Worm (Caenorhabditis elegans) whole organism, young adult: ENCODE data around the gene F58G6.3.
A peak's percentile ranks its signal among the peaks of the same experiment; 100 is the strongest.

Source experiments
- B0261.1 ChIP-seq: sonication (generic microtip); optimal IDR thresholded peaks from 2 replicates; lab custom pipeline; 2016; ENCODE audit warnings: mild to moderate bottlenecking, missing genetic modification characterization, moderate library complexity, missing compliant biosample characterization
- B0336.3 ChIP-seq: fragments of 200-800 bp; sonication (Bioruptor generic); IDR thresholded peaks from 2 replicates; pipeline ENCODE4 v1.3.6; 2022; ENCODE audit warnings: missing genetic modification characterization, missing compliant biosample characterization
- F33H1.4 ChIP-seq: fragments of 200-800 bp; sonication (Bioruptor generic); IDR thresholded peaks from 2 replicates; pipeline ENCODE4 v1.3.6; 2022; ENCODE audit warnings: missing genetic modification reagents, missing genetic modification characterization, missing compliant biosample characterization
- F52B5.7 ChIP-seq: sonication (generic microtip); optimal IDR thresholded peaks from 2 replicates; lab custom pipeline; 2016; ENCODE audit warnings: mild to moderate bottlenecking, missing genetic modification characterization, missing compliant biosample characterization
- F57A8.1 ChIP-seq: fragments of 200-800 bp; sonication (Bioruptor generic); optimal IDR thresholded peaks from 2 replicates; lab custom pipeline; 2018; ENCODE audit warnings: mild to moderate bottlenecking, missing genetic modification characterization, moderate library complexity, missing compliant biosample characterization
- F57C9.4 ChIP-seq: sonication (generic microtip); optimal IDR thresholded peaks from 2 replicates; lab custom pipeline; 2017; ENCODE audit warnings: mild to moderate bottlenecking, missing genetic modification characterization, missing compliant biosample characterization
- ama-1 ChIP-seq, 3 experiments: fragments of 150-350 bp in 1 of 3; sonication (generic microtip) in 2 of 3; optimal IDR thresholded peaks; 2 replicates each; lab custom pipeline; 2014 to 2018; ENCODE audit warnings: missing biosample characterization in 2 of 3, missing genetic modification characterization in 2 of 3, missing genetic modification reagents in 2 of 3
- atf-7 ChIP-seq: sonication (generic microtip); optimal IDR thresholded peaks from 2 replicates; lab custom pipeline; 2017; ENCODE audit warnings: mild to moderate bottlenecking, missing genetic modification characterization, missing compliant biosample characterization
- attf-3 ChIP-seq: fragments of 200-800 bp; sonication (Bioruptor generic); conservative IDR thresholded peaks from 2 replicates; pipeline ENCODE4 v1.3.6; 2022; ENCODE audit warnings: missing genetic modification reagents, missing genetic modification characterization, missing compliant biosample characterization
- attf-5 ChIP-seq: fragments of 200-800 bp; sonication (Bioruptor generic); optimal IDR thresholded peaks from 2 replicates; lab custom pipeline; 2018; ENCODE audit warnings: mild to moderate bottlenecking, missing genetic modification characterization, missing compliant biosample characterization
- bed-2 ChIP-seq: fragments of 200-800 bp; sonication (Bioruptor generic); IDR thresholded peaks from 2 replicates; pipeline ENCODE4 v1.3.6; 2022; ENCODE audit warnings: missing genetic modification reagents, missing genetic modification characterization, missing compliant biosample characterization
- ccch-3 ChIP-seq: fragments of 200-800 bp; sonication (Bioruptor generic); optimal IDR thresholded peaks from 2 replicates; lab custom pipeline; 2018; ENCODE audit warnings: mild to moderate bottlenecking, missing genetic modification characterization, missing compliant biosample characterization
- cebp-1 ChIP-seq, 2 experiments: fragments of 200-800 bp in 1 of 2; sonication (Bioruptor generic) in 1 of 2; sonication (generic microtip) in 1 of 2; IDR thresholded peaks in 1 of 2; optimal IDR thresholded peaks in 1 of 2; 2 replicates each; pipeline versions ENCODE4 v1.3.6 to Lab custom; 2017 to 2022; ENCODE audit warnings: missing compliant biosample characterization in 2 of 2, missing genetic modification characterization in 2 of 2, mild to moderate bottlenecking in 1 of 2, missing genetic modification reagents in 1 of 2, moderate library complexity in 1 of 2
- ceh-58 ChIP-seq: fragments of 200-800 bp; sonication (Bioruptor generic); IDR thresholded peaks from 2 replicates; pipeline ENCODE4 v1.3.6; 2022; ENCODE audit warnings: missing genetic modification characterization, missing compliant biosample characterization
- chd-7 ChIP-seq: sonication (generic microtip); optimal IDR thresholded peaks from 2 replicates; lab custom pipeline; 2016; ENCODE audit warnings: mild to moderate bottlenecking, missing genetic modification characterization, moderate library complexity, missing compliant biosample characterization
- dpff-1 ChIP-seq: sonication (generic microtip); optimal IDR thresholded peaks from 2 replicates; lab custom pipeline; 2017; ENCODE audit warnings: mild to moderate bottlenecking, missing genetic modification characterization, missing compliant biosample characterization
- egl-44 ChIP-seq: fragments of 200-800 bp; sonication (Bioruptor generic); IDR thresholded peaks from 2 replicates; pipeline ENCODE4 v1.3.6; 2022; ENCODE audit warnings: missing genetic modification reagents, missing genetic modification characterization, missing compliant biosample characterization
- ets-4 ChIP-seq: fragments of 200-800 bp; sonication (Bioruptor generic); optimal IDR thresholded peaks from 2 replicates; lab custom pipeline; 2018; ENCODE audit warnings: mild to moderate bottlenecking, missing genetic modification characterization, missing compliant biosample characterization
- let-607 ChIP-seq, 2 experiments: fragments of 200-800 bp in 1 of 2; sonication (Bioruptor generic) in 1 of 2; sonication (generic microtip) in 1 of 2; optimal IDR thresholded peaks; 2 replicates each; lab custom pipeline; 2016 to 2018; ENCODE audit warnings: mild to moderate bottlenecking in 2 of 2, missing compliant biosample characterization in 2 of 2, missing genetic modification characterization in 2 of 2, moderate library complexity in 2 of 2, missing genotype in 1 of 2
- lin-40 ChIP-seq: sonication (generic microtip); optimal IDR thresholded peaks from 2 replicates; lab custom pipeline; 2016; ENCODE audit warnings: missing genetic modification characterization, mild to moderate bottlenecking, missing compliant biosample characterization, missing genotype, missing genetic modification reagents
- lin-54 ChIP-seq: fragments of 200-800 bp; sonication (Bioruptor generic); optimal IDR thresholded peaks from 2 replicates; lab custom pipeline; 2018; ENCODE audit warnings: mild to moderate bottlenecking, missing genetic modification characterization, missing compliant biosample characterization
- lir-1 ChIP-seq: fragments of 200-800 bp; sonication (Bioruptor generic); conservative IDR thresholded peaks from 2 replicates; pipeline ENCODE4 v1.3.6; 2022; ENCODE audit warnings: missing genetic modification reagents, missing genetic modification characterization, missing compliant biosample characterization
- madf-6 ChIP-seq: fragments of 200-800 bp; sonication (Bioruptor generic); IDR thresholded peaks from 2 replicates; pipeline ENCODE4 v1.3.6; 2022; ENCODE audit warnings: missing genetic modification reagents, missing genetic modification characterization, missing compliant biosample characterization
- madf-8 ChIP-seq: fragments of 200-800 bp; sonication (Bioruptor generic); conservative IDR thresholded peaks from 2 replicates; pipeline ENCODE4 v1.3.6; 2022; ENCODE audit warnings: missing genetic modification reagents, missing genetic modification characterization, missing compliant biosample characterization
- nfya-1 ChIP-seq: sonication (generic microtip); optimal IDR thresholded peaks from 2 replicates; lab custom pipeline; 2017; ENCODE audit warnings: antibody characterized with exemption, missing compliant biosample characterization, missing genetic modification characterization, borderline replicate concordance; ENCODE audit not compliant: insufficient read depth
- nhr-179 ChIP-seq: sonication (generic microtip); optimal IDR thresholded peaks from 2 replicates; lab custom pipeline; 2016; ENCODE audit warnings: mild to moderate bottlenecking, missing genetic modification characterization, missing compliant biosample characterization
- nhr-80 ChIP-seq: sonication (generic microtip); optimal IDR thresholded peaks from 2 replicates; lab custom pipeline; 2016; ENCODE audit warnings: missing genetic modification characterization, missing compliant biosample characterization
- repo-1 ChIP-seq: sonication (generic microtip); optimal IDR thresholded peaks from 2 replicates; lab custom pipeline; 2017; ENCODE audit warnings: mild to moderate bottlenecking, missing genetic modification characterization, missing compliant biosample characterization
- sdz-38 ChIP-seq: sonication (generic microtip); optimal IDR thresholded peaks from 2 replicates; lab custom pipeline; 2016; ENCODE audit warnings: missing genotype, missing genetic modification characterization, missing compliant biosample characterization
- snpc-3.4 ChIP-seq: sonication (generic microtip); optimal IDR thresholded peaks from 2 replicates; lab custom pipeline; 2017; ENCODE audit warnings: missing genetic modification characterization, mild to moderate bottlenecking, missing compliant biosample characterization, antibody characterized with exemption, moderate library complexity, missing genotype, missing genetic modification reagents
- tbx-9 ChIP-seq: sonication (generic microtip); optimal IDR thresholded peaks from 2 replicates; lab custom pipeline; 2016; ENCODE audit warnings: borderline replicate concordance, missing genetic modification characterization, inconsistent platforms, missing compliant biosample characterization
- unc-130 ChIP-seq: sonication (generic microtip); optimal IDR thresholded peaks from 2 replicates; lab custom pipeline; 2016; ENCODE audit warnings: missing genetic modification reagents, missing genetic modification characterization, missing compliant biosample characterization
- xnd-1 ChIP-seq: sonication (generic microtip); optimal IDR thresholded peaks from 2 replicates; lab custom pipeline; 2016; ENCODE audit warnings: missing genotype, missing genetic modification reagents, missing genetic modification characterization, missing compliant biosample characterization
- ztf-18 ChIP-seq: sonication (generic microtip); optimal IDR thresholded peaks from 2 replicates; lab custom pipeline; 2016; ENCODE audit warnings: missing genotype, mild to moderate bottlenecking, missing genetic modification characterization, missing compliant biosample characterization
- ztf-6 ChIP-seq: fragments of 200-800 bp; sonication (Bioruptor generic); IDR thresholded peaks from 2 replicates; pipeline ENCODE4 v1.3.6; 2022; ENCODE audit warnings: missing genetic modification reagents, missing genetic modification characterization, missing compliant biosample characterization

F58G6.3 gene

DNA sequence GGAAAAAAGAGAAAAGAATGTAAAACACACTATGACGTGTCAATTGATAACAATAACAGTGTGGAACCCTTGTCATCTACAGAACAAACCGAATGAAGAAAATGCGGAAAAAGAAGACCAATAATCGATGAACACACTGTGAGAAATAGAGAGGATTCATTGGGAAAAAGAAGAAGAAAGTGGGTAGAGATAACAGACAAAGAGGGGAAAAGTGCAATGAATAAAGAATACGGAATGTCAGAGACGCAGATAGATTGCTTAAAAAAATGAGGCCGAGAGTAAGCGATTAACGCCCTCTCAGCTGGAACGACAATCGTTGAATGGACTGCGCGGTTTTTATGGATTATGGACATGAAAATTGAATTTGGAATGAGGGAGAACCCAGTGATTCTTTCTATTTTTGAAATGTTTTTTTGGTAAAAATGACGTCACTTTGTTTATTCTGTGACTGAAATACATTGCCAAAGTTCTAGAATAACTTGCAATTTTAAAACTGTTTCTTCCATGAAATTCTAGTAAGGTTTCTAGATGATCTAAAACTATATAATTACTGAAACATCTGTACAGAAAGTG is 5.5 kb upstream of the F58G6.3 start, which contains the start of gene amph-1 (continued):
- TF ChIP-seq lin-54: no peak
- no peak for TF ChIP-seq madf-6 (GFP tag; lab: Robert Waterston, UW)
- TF ChIP-seq repo-1 (tag; lab: Kevin White, UChicago): no peak
- TF ChIP-seq B0336.3 (GFP tag; lab: Robert Waterston, UW): no peak
- no peak for TF ChIP-seq tbx-9 (tag; lab: Kevin White, UChicago)

DNA sequence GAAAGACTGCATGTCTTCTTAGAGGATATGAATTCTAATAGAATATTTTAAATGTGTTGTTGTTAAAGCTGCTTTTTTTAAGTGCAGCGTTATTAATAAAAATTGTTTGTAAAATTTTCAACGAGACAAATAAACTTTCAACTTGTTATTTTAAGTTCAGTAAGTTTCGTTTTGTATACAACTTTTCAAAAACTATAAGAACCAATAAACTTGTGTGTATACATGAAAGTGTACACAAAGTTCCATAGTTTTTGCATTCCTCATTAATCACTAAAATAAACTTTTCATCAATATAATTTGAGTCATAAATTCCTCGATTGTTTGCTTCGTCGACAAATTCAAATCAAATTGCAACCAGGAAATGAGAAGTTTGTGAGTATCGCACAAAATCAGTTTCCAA is 4.7 kb upstream of the F58G6.3 start, which contains the start of gene srm-3:
srm-3 (plus strand) TSS at position 301 of the 400 bp plus-strand sequence.
- TF ChIP-seq ccch-3 (GFP tag; lab: Kevin White, UChicago): no peak
- no peak for TF ChIP-seq ceh-58 (GFP tag; lab: Robert Waterston, UW)
- TF ChIP-seq lin-40 (tag; lab: Kevin White, UChicago): no peak
- TF ChIP-seq repo-1 (tag; lab: Kevin White, UChicago): no peak
- TF ChIP-seq atf-7 (tag; lab: Kevin White, UChicago): no peak
- TF ChIP-seq nfya-1 (tag; lab: Kevin White, UChicago): no peak
- no peak for TF ChIP-seq madf-8
- TF ChIP-seq F57C9.4 (tag; lab: Kevin White, UChicago): no peak
- TF ChIP-seq cebp-1 (GFP tag; IDR thresholded peaks at IDR 0.05; lab: Robert Waterston, UW): no peak
- TF ChIP-seq cebp-1 (tag; optimal IDR thresholded peaks at IDR 0.05; lab: Kevin White, UChicago): no peak
- no peak for TF ChIP-seq unc-130
- TF ChIP-seq lir-1 (GFP tag; lab: Robert Waterston, UW): no peak
- TF ChIP-seq ama-1 (optimal IDR thresholded peaks at IDR 0.05; lab: Kevin White, UChicago): no peak
- TF ChIP-seq ama-1 (GFP tag; optimal IDR thresholded peaks at IDR 0.05; lab: Kevin White, UChicago): no peak
- no peak for TF ChIP-seq attf-5 (GFP tag; lab: Kevin White, UChicago)

ce11 chrIV:9651234-9651633 is 2.1 kb upstream of the F58G6.3 start, which contains the start of gene chca-1:
Gene chca-1, plus strand, starts transcription at chrIV:9651394.
- TF ChIP-seq nhr-80: peak; percentile 93
- TF ChIP-seq let-607 (tag; optimal IDR thresholded peaks at IDR 0.05; lab: Kevin White, UChicago): peak in 1 of 2 experiments; percentile 55
- no peak for TF ChIP-seq ztf-6
- TF ChIP-seq egl-44 (GFP tag; lab: Robert Waterston, UW): no peak
- TF ChIP-seq, all 124 proteins: peak for 2

DNA sequence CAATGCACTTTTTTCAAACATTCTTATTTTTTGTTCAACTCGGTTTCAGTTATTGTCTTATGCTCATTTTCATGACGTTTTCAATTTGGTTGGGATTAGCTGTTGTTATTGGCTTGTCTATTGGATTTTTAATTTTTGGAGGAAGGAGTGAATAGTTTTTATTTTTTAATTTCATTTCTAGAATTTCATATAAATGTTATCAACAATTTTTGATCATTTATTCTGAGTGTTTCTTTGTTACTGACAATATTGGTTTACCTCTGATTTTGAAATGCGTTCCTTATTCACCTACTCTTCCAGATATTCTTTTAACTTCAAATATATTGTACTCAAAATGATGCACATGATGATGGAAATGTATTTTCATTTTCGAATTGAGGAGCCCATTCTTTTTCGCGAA is 682 bp downstream of the F58G6.3 start, which contains the start of gene F58G6.7:
F58G6.7 (plus strand) TSS at position 301 of the 400 bp plus-strand sequence.
- TF ChIP-seq ztf-18 (tag; lab: Kevin White, UChicago) (no peak), F33H1.4 (no peak), F57A8.1 (no peak), lin-54 (no peak), bed-2 (GFP tag; lab: Robert Waterston, UW) (no peak), atf-7 (tag; lab: Kevin White, UChicago) (no peak), attf-3 (GFP tag; lab: Robert Waterston, UW) (no peak), snpc-3.4 (no peak), dpff-1 (tag; lab: Kevin White, UChicago) (no peak), B0261.1 (tag; lab: Kevin White, UChicago) (no peak), xnd-1 (tag; lab: Kevin White, UChicago) (no peak), tbx-9 (tag; lab: Kevin White, UChicago) (no peak), chd-7 (tag; lab: Kevin White, UChicago) (no peak), F52B5.7 (no peak), ztf-6 (no peak), sdz-38 (tag; lab: Kevin White, UChicago) (no peak), ets-4 (no peak), nhr-179 (tag; lab: Kevin White, UChicago) (no peak), egl-44 (GFP tag; lab: Robert Waterston, UW) (no peak)
